Worm (Caenorhabditis elegans) whole organism, midembryonic: Measurements from ENCODE around the gene mrp-2.

Experiments used
- T22C8.4 ChIP-seq: fragments of 200-800 bp; sonication (Bioruptor generic); IDR thresholded peaks from 2 replicates; pipeline ENCODE4 v1.3.6; 2022; ENCODE audit warnings: missing genetic modification characterization, missing compliant biosample characterization
- cog-1 ChIP-seq: sonication (generic microtip); optimal IDR thresholded peaks from 2 replicates; lab custom pipeline; 2016; ENCODE audit warnings: missing genetic modification characterization, missing compliant biosample characterization
- flt-1 ChIP-seq: fragments of 200-800 bp; sonication (Bioruptor generic); IDR thresholded peaks from 2 replicates; pipeline ENCODE4 v1.3.6; 2022; ENCODE audit warnings: missing genetic modification characterization, missing compliant biosample characterization
- med-1 ChIP-seq: sonication (generic microtip); optimal IDR thresholded peaks from 2 replicates; lab custom pipeline; 2017; ENCODE audit warnings: missing genetic modification characterization, mild to moderate bottlenecking, missing compliant biosample characterization, antibody characterized with exemption, missing genetic modification reagents; ENCODE audit not compliant: insufficient read depth
- ref-1 ChIP-seq: fragments of 200-800 bp; sonication (Bioruptor generic); conservative IDR thresholded peaks from 2 replicates; pipeline ENCODE4 v1.3.6; 2022; ENCODE audit warnings: missing genetic modification reagents, missing genetic modification characterization, missing compliant biosample characterization
- tab-1 ChIP-seq: fragments of 200-800 bp; sonication (Bioruptor generic); IDR thresholded peaks from 2 replicates; pipeline ENCODE4 v1.3.6; 2022; ENCODE audit warnings: missing genetic modification characterization, missing compliant biosample characterization
- ztf-23 ChIP-seq: fragments of 200-800 bp; sonication (Bioruptor generic); IDR thresholded peaks from 2 replicates; pipeline ENCODE4 v1.3.6; 2022; ENCODE audit warnings: missing genetic modification reagents, missing genetic modification characterization, missing compliant biosample characterization
- ztf-29 ChIP-seq: fragments of 200-800 bp; sonication (Bioruptor generic); IDR thresholded peaks from 2 replicates; pipeline ENCODE4 v1.3.6; 2022; ENCODE audit warnings: missing genetic modification reagents, missing genetic modification characterization, missing compliant biosample characterization

DNA sequence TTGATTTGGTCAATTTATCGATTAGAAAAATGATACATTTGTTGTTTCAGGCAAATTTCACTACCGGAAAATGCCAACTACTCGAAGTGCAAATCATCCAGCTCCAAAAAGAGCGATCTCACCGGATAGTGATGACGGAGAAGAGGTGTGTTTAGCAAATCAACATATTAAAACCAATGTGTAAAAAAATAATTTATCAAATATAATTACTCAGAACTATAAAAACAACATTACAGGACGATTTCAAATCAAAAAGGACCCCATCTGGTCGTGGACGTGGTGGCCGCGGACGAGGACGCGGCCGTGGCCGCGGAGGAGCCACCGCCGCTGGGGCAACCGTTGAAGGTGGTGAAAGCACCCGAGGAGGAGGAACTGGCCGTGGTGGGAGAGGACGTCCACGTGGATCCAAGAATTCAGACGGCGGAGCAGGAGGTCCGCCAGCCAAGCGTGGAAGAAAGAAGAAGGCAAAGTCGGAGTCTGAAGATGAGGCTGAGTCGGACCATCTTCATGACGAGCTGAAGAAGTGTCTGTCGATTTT, 21.5 kb upstream of the mrp-2 start, which contains the start of gene F13C5.2:
- peak; percentile 63; the same call in 1 of the 2 replicates for TF ChIP-seq tab-1 (GFP tag; lab: Robert Waterston, UW)
- no peak for TF ChIP-seq ref-1 (GFP tag; lab: Robert Waterston, UW)
- TF ChIP-seq med-1 (GFP tag; lab: Kevin White, UChicago), result no peak
- no peak for TF ChIP-seq flt-1 (GFP tag; lab: Robert Waterston, UW)
- no peak for TF ChIP-seq ztf-29 (GFP tag; lab: Robert Waterston, UW)
- TF ChIP-seq ztf-23 (GFP tag; lab: Robert Waterston, UW), result no peak
- no peak for TF ChIP-seq cog-1 (tag; lab: Kevin White, UChicago)
- TF ChIP-seq T22C8.4 (GFP tag; lab: Robert Waterston, UW), result no peak
